Fruit fly (Drosophila melanogaster) whole organism, prepupa: ENCODE measurements around the gene CG17377.

Experiments used
- CG16779 ChIP-seq: fragments of 200-800 bp; sonication (Bioruptor generic); optimal IDR thresholded peaks from 3 replicates; lab custom pipeline; 2017; ENCODE audit warnings: missing biosample characterization, mild to moderate bottlenecking, missing genetic modification characterization
- CG6792 ChIP-seq: fragments of 200-800 bp; sonication (Bioruptor generic); optimal IDR thresholded peaks from 3 replicates; lab custom pipeline; 2016; ENCODE audit warnings: missing biosample characterization, missing genetic modification characterization
- Sox15 ChIP-seq: fragments of 200-800 bp; sonication (Bioruptor generic); optimal IDR thresholded peaks from 3 replicates; lab custom pipeline; 2016; ENCODE audit warnings: missing biosample characterization, missing genetic modification characterization
- fkh ChIP-seq: fragments of 200-800 bp; sonication (Bioruptor generic); optimal IDR thresholded peaks from 3 replicates; lab custom pipeline; 2017; ENCODE audit warnings: missing biosample characterization, mild to moderate bottlenecking, missing genetic modification characterization, moderate library complexity
- lz ChIP-seq: fragments of 200-800 bp; sonication (Bioruptor generic); optimal IDR thresholded peaks from 3 replicates; lab custom pipeline; 2016; ENCODE audit warnings: missing biosample characterization, missing genetic modification characterization

DNA sequence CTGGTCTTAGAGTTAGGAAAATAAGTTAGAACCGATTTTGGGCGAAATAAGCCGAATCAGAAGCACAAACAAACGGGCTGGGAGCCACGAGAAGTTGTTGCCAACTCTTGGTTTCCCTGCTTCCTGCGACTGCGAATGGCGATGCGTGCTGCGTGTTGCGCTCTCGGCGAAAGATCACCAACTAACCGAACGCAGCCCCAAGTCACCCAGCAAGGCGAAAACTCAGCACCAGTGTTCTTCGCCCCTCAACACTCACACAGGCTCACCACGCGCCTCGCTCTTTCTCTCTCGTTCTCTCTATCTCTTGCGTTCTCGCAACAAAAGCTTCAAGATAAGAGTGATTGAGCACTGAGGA is 16.0 kb downstream of the CG17377 start, which contains the start of gene nrv1:
- TF ChIP-seq CG16779 (no peak), fkh (GFP tag; lab: Kevin White, UChicago) (no peak), Sox15 (GFP tag; lab: Kevin White, UChicago) (no peak), lz (GFP tag; lab: Kevin White, UChicago) (no peak), CG6792 (no peak)
